Worm (Caenorhabditis elegans) whole organism, young adult: ENCODE measurements around the gene tag-275.

Source experiments
- Y53F4B.3 ChIP-seq: fragments of 200-800 bp; sonication (Bioruptor generic); IDR thresholded peaks from 2 replicates; pipeline ENCODE4 v1.3.6; 2022; ENCODE audit warnings: missing genetic modification reagents, missing genetic modification characterization, missing compliant biosample characterization
- Y95B8A.8 ChIP-seq: fragments of 200-800 bp; sonication (Bioruptor generic); IDR thresholded peaks from 2 replicates; pipeline ENCODE4 v1.3.6; 2022; ENCODE audit warnings: missing genetic modification reagents, missing genetic modification characterization, missing compliant biosample characterization
- ama-1 ChIP-seq, 3 experiments: fragments of 150-350 bp in 1 of 3; sonication (generic microtip) in 2 of 3; optimal IDR thresholded peaks; 2 replicates each; lab custom pipeline; 2014 to 2018; ENCODE audit warnings: missing biosample characterization in 2 of 3, missing genetic modification characterization in 2 of 3, missing genetic modification reagents in 2 of 3
- dpl-1 ChIP-seq: fragments of 150-350 bp; optimal IDR thresholded peaks from 2 replicates; lab custom pipeline; 2014; ENCODE audit warnings: missing biosample characterization, missing genetic modification reagents, missing genetic modification characterization
- let-607 ChIP-seq, 2 experiments: fragments of 200-800 bp in 1 of 2; sonication (Bioruptor generic) in 1 of 2; sonication (generic microtip) in 1 of 2; optimal IDR thresholded peaks; 2 replicates each; lab custom pipeline; 2016 to 2018; ENCODE audit warnings: mild to moderate bottlenecking in 2 of 2, missing compliant biosample characterization in 2 of 2, missing genetic modification characterization in 2 of 2, moderate library complexity in 2 of 2, missing genotype in 1 of 2
- lin-54 ChIP-seq: fragments of 200-800 bp; sonication (Bioruptor generic); optimal IDR thresholded peaks from 2 replicates; lab custom pipeline; 2018; ENCODE audit warnings: mild to moderate bottlenecking, missing genetic modification characterization, missing compliant biosample characterization
- lsy-27 ChIP-seq: sonication (generic microtip); optimal IDR thresholded peaks from 2 replicates; lab custom pipeline; 2017; ENCODE audit warnings: missing genetic modification characterization, mild to moderate bottlenecking, missing compliant biosample characterization, antibody characterized with exemption, missing genotype, borderline replicate concordance; ENCODE audit not compliant: insufficient read depth
- pha-4 ChIP-seq: fragments of 150-350 bp; sonication (generic microtip); optimal IDR thresholded peaks from 2 replicates; lab custom pipeline; 2014; ENCODE audit warnings: missing biosample characterization, missing genetic modification reagents, missing genetic modification characterization
- snpc-1.3 ChIP-seq: sonication (generic microtip); optimal IDR thresholded peaks from 2 replicates; lab custom pipeline; 2017; ENCODE audit warnings: missing genetic modification characterization, mild to moderate bottlenecking, missing compliant biosample characterization, antibody characterized with exemption, moderate library complexity, missing genotype, missing genetic modification reagents; ENCODE audit not compliant: insufficient read depth
- snpc-4 ChIP-seq, 5 experiments: fragments of 150-350 bp in 1 of 5; sonication (generic microtip) in 4 of 5; optimal IDR thresholded peaks; 2 replicates each; lab custom pipeline; 2014 to 2018; ENCODE audit warnings: missing genetic modification characterization in 5 of 5, missing biosample characterization in 3 of 5, antibody characterized with exemption in 2 of 5, mild to moderate bottlenecking in 2 of 5, missing compliant biosample characterization in 2 of 5, missing genotype in 2 of 5, moderate library complexity in 2 of 5, missing genetic modification reagents in 1 of 5
- xnd-1 ChIP-seq: sonication (generic microtip); optimal IDR thresholded peaks from 2 replicates; lab custom pipeline; 2016; ENCODE audit warnings: missing genotype, missing genetic modification reagents, missing genetic modification characterization, missing compliant biosample characterization
- ztf-26 ChIP-seq: sonication (generic microtip); optimal IDR thresholded peaks from 2 replicates; lab custom pipeline; 2017; ENCODE audit warnings: missing genetic modification characterization, missing compliant biosample characterization
- ztf-3 ChIP-seq: fragments of 200-800 bp; sonication (Bioruptor generic); optimal IDR thresholded peaks from 2 replicates; lab custom pipeline; 2018; ENCODE audit warnings: mild to moderate bottlenecking, missing genetic modification characterization, missing compliant biosample characterization

ce11 chrX:6138243-6138642 is 12.1 kb downstream of the tag-275 start, which contains the start of gene Y72A10A.1:
- no peak for TF ChIP-seq snpc-4 (GFP tag; optimal IDR thresholded peaks at IDR 0.05; lab: Kevin White, UChicago)
- TF ChIP-seq snpc-4 (tag; optimal IDR thresholded peaks at IDR 0.05; lab: Kevin White, UChicago) = no peak
- no peak for TF ChIP-seq let-607 (tag; optimal IDR thresholded peaks at IDR 0.05; lab: Kevin White, UChicago)
- no peak for TF ChIP-seq ztf-3 (GFP tag; lab: Kevin White, UChicago)
- TF ChIP-seq ztf-26 (tag; lab: Kevin White, UChicago) = no peak
- TF ChIP-seq xnd-1 (tag; lab: Kevin White, UChicago) = no peak
- no peak for TF ChIP-seq ama-1 (optimal IDR thresholded peaks at IDR 0.05; lab: Kevin White, UChicago)
- TF ChIP-seq ama-1 (GFP tag; optimal IDR thresholded peaks at IDR 0.05; lab: Kevin White, UChicago) = no peak
- TF ChIP-seq Y95B8A.8 (GFP tag; lab: Robert Waterston, UW) = no peak
- TF ChIP-seq snpc-1.3 (tag; lab: Kevin White, UChicago) = no peak
- no peak for TF ChIP-seq pha-4 (tag; lab: Kevin White, UChicago)
- TF ChIP-seq dpl-1 (GFP tag; lab: Kevin White, UChicago) = no peak
- no peak for TF ChIP-seq lin-54 (GFP tag; lab: Kevin White, UChicago)
- no peak for TF ChIP-seq Y53F4B.3 (GFP tag; lab: Robert Waterston, UW)
- TF ChIP-seq lsy-27 = no peak
